Worm (Caenorhabditis elegans): ENCODE results near the gene dop-6.

DNA sequence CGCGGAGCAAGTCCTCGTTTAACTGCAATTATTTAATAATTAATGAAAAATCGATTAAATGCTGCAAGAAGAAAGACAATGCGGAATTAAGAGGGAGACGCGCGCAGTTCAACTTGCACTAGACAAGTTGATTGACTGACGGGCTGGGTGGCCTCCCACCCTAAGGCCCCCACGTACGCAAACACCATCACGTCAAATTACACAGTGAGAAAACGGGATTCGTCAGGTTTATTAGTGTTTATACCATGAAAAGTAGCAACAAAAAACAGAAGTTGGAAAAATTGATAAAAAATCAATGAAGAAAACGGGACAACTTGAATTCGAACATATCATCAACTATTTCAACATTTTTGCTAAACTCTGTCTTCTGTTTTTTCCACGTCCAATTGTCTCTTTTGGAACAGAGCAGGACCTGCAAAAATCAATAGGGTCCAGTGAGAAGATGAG is 13.1 kb upstream of the dop-6 start:
- TF ChIP-seq pha-4 (tag; optimal IDR thresholded peaks at IDR 0.05): no peak
- TF ChIP-seq madf-2 (tag; optimal IDR thresholded peaks at IDR 0.05): no peak
- TF ChIP-seq C38D4.7 (GFP tag; optimal IDR thresholded peaks at IDR 0.05): no peak
- no peak for TF ChIP-seq elt-4 (tag; optimal IDR thresholded peaks at IDR 0.05)
- TF ChIP-seq ets-4 (tag; optimal IDR thresholded peaks at IDR 0.05): no peak
- no peak for TF ChIP-seq sox-2 (GFP tag; IDR thresholded peaks at IDR 0.05)
- peak; percentile 13 for TF ChIP-seq nfya-1 (tag; optimal IDR thresholded peaks at IDR 0.05)
- no peak for TF ChIP-seq pqm-1 (tag; optimal IDR thresholded peaks at IDR 0.05)
- TF ChIP-seq tbx-2 (tag; optimal IDR thresholded peaks at IDR 0.05): no peak
- TF ChIP-seq ceh-31 (tag; optimal IDR thresholded peaks at IDR 0.05): peak; percentile 65
- TF ChIP-seq fkh-10 (GFP tag; optimal IDR thresholded peaks at IDR 0.05): no peak
- peak; percentile 5 for TF ChIP-seq unc-86 (tag; optimal IDR thresholded peaks at IDR 0.05)
- no peak for TF ChIP-seq F13H6.1 (tag; optimal IDR thresholded peaks at IDR 0.05)

All from whole organism, late embryonic.